Worm (Caenorhabditis elegans): ENCODE results near the gene cin-4.

Gene cin-4

DNA sequence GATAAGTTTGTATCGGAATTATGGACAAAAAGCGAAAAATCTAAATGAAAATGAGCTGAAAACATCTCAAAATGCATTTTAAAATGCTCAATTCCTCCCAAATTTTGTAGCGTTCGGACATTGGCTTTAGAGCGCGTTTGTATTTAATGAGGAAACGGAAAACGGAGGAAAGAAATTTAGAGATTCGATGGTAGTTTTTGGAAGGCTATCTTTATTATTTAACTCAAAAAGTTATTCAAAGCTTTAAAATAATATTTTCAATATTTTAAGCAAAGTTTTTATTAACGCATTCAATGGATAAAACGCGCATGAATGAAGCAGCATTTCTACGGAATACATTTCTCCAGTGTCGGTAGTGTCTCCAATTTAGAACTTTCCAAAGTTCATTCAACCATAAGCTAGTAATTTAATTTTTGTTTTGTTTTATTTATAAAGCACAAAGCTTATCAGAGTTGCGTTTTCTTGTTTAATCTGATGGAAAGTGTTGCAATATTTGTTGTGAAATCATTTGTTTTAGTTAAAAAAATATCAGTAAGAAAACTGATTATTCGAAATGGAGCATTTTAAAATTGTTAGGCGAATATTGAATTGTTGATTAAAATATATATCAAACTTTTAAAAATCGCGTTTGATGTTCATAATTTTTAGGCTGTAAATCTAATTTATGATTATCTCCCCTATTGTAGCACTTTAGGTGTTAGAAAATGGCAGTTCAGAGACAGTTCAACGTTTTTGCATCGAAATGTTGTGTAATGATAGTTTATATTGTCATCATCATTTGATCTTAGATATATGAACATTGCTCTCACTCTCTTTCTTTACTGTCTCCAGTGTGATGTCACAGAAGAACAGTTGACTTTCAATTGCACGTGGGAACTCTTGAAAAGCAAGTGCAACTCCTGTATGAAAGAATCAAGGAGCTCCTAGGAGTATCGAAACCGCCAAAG lies 34.8 kb downstream of the cin-4 start (continued):
- no peak for TF ChIP-seq ztf-4 (tag; optimal IDR thresholded peaks at IDR 0.05)
- peak; percentile 86 for TF ChIP-seq C16A3.4 (tag; optimal IDR thresholded peaks at IDR 0.05)
- TF ChIP-seq jun-1 (tag; optimal IDR thresholded peaks at IDR 0.05): no peak
- no peak for TF ChIP-seq nhr-84 (tag; optimal IDR thresholded peaks at IDR 0.05)
- TF ChIP-seq unc-98 (GFP tag; IDR thresholded peaks at IDR 0.05): peak; percentile 88
- no peak for TF ChIP-seq zip-4 (GFP tag; optimal IDR thresholded peaks at IDR 0.05)
- TF ChIP-seq lir-3 (tag; optimal IDR thresholded peaks at IDR 0.05; ENCODE audit: poor library complexity): peak; percentile 83
- peak; percentile 86 for TF ChIP-seq pax-3 (tag; optimal IDR thresholded peaks at IDR 0.05)
- peak; percentile 71 to 91 for TF ChIP-seq lsy-2 (tag; optimal IDR thresholded peaks at IDR 0.05)
- no peak for TF ChIP-seq pag-3 (tag; optimal IDR thresholded peaks at IDR 0.05; ENCODE audit: borderline replicate concordance, insufficient read depth)
- peak; percentile 67 for TF ChIP-seq C04F5.9 (tag; optimal IDR thresholded peaks at IDR 0.05)
- peak; percentile 80 for TF ChIP-seq nhr-90 (tag; optimal IDR thresholded peaks at IDR 0.05; ENCODE audit: poor library complexity)
- no peak for TF ChIP-seq hpl-2 (GFP tag; optimal IDR thresholded peaks at IDR 0.05)
- no peak for TF ChIP-seq alr-1 (tag; optimal IDR thresholded peaks at IDR 0.05; ENCODE audit: borderline replicate concordance)
- TF ChIP-seq lin-35 (GFP tag; optimal IDR thresholded peaks at IDR 0.05): peak; percentile 72 to 78
- TF ChIP-seq unc-86 (tag; optimal IDR thresholded peaks at IDR 0.05): peak; percentile 59
- TF ChIP-seq sup-37 (GFP tag; optimal IDR thresholded peaks at IDR 0.05): no peak
- TF ChIP-seq xbp-1 (tag; optimal IDR thresholded peaks at IDR 0.05): peak; percentile 81
- no peak for TF ChIP-seq pqm-1 (tag; optimal IDR thresholded peaks at IDR 0.05)
- peak; percentile 89 for TF ChIP-seq mep-1 (tag; optimal IDR thresholded peaks at IDR 0.05)
- TF ChIP-seq snu-23 (GFP tag; optimal IDR thresholded peaks at IDR 0.05): peak; percentile 79
- no peak for TF ChIP-seq ets-5 (GFP tag; IDR thresholded peaks at IDR 0.05)
- no peak for TF ChIP-seq hlh-17 (GFP tag; optimal IDR thresholded peaks at IDR 0.05; ENCODE audit: borderline replicate concordance)
- peak in 1 of 2 experiments; percentile 17 for TF ChIP-seq mdl-1 (tag; optimal IDR thresholded peaks at IDR 0.05)
- TF ChIP-seq hlh-4 (tag; optimal IDR thresholded peaks at IDR 0.05): peak; percentile 21
- no peak for TF ChIP-seq tlp-1 (tag; optimal IDR thresholded peaks at IDR 0.05)
- no peak for TF ChIP-seq nhr-76 (tag; optimal IDR thresholded peaks at IDR 0.05)
- peak; percentile 89 for TF ChIP-seq fkh-8 (tag; optimal IDR thresholded peaks at IDR 0.05)
- TF ChIP-seq egl-13 (tag; optimal IDR thresholded peaks at IDR 0.05): peak; percentile 65
- peak; percentile 37 for TF ChIP-seq unc-130 (tag; optimal IDR thresholded peaks at IDR 0.05)
- TF ChIP-seq Y116A8C.19 (tag; optimal IDR thresholded peaks at IDR 0.05; ENCODE audit: borderline replicate concordance): no peak
- TF ChIP-seq F16B12.6 (tag; optimal IDR thresholded peaks at IDR 0.05): peak; percentile 31
- no peak for TF ChIP-seq mef-2 (tag; optimal IDR thresholded peaks at IDR 0.05)

DNA sequence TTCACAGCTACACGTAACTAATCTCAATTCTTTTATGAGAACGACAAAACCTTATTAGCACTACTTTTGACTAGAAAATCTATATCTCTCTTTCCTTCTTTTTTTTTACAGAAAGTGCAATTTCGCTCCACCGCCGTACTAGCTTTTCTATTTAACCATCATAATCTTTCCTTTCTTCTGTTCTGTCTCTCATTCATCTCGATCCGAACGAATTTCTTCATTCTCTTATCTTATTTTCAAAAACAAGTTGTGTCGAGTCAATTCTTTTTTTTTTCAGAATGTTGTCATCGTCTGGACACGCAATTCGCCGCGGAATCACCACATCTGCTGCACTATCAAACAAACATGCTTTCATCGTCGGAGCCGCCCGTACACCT lies 35.4 kb downstream of the cin-4 start, which contains the start of gene kat-1:
Gene kat-1 (plus strand): TSS at position 278 of the 377 bp plus-strand sequence.
- no peak for TF ChIP-seq nhr-76 (tag; optimal IDR thresholded peaks at IDR 0.05)
- no peak for TF ChIP-seq F16B12.6 (tag; optimal IDR thresholded peaks at IDR 0.05)
- no peak for TF ChIP-seq zag-1 (tag; optimal IDR thresholded peaks at IDR 0.05)
- no peak for TF ChIP-seq nhr-19 (GFP tag; conservative IDR thresholded peaks at IDR 0.05)
- TF ChIP-seq ceh-88 (GFP tag; IDR thresholded peaks at IDR 0.05): no peak
- TF ChIP-seq hlh-17 (GFP tag; optimal IDR thresholded peaks at IDR 0.05; ENCODE audit: borderline replicate concordance): no peak

DNA sequence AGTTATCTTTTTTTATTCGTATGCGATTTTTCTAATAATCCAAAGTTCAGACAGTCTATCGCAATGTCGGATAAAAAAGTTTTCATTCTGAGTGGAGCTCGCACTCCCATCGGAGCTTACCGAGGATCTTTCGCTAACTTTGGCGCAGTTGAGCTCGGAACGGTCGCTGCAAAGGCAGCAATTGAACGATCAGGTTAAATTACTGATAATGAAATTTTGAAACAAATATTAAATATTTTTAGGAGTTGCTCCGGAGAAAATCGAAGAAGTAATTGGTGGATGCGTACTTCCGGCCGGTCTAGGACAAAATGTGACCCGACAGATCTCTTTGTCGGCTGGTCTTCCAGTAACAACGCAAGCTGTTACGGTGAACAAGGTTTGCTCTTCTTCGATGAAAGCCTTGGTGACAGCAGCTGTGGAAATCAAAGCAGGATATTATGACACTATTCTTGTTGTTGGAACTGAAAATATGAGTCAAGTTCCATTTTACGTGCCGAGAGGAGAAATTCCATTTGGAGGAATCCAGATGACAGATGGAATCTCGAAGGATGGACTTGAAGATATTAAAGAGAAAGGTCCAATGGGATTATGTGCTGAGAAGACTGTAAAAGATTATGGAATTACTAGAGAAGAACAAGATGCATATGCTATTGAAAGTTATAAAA lies 37.6 kb downstream of the cin-4 start, which contains the start of gene T02G5.7:
Gene T02G5.7 (plus strand): TSS at position 51 of the 665 bp plus-strand sequence.
- TF ChIP-seq lin-39 (tag; optimal IDR thresholded peaks at IDR 0.05) (no peak), grh-1 (GFP tag; IDR thresholded peaks at IDR 0.05) (0 out of 2 replicates have a peak, but pooled peaks have one; percentile 5)
